Fruit fly (Drosophila melanogaster) whole organism, pupa: ENCODE measurements around the gene CycC.

ENCODE experiments used
- CG10348 ChIP-seq: fragments of 200-800 bp; sonication (Bioruptor generic); IDR thresholded peaks from 2 replicates; pipeline ENCODE4 v1.3.6; 2022; ENCODE audit warnings: missing biosample characterization, missing genetic modification characterization
- CG12605 ChIP-seq: fragments of 200-800 bp; sonication (Bioruptor generic); IDR thresholded peaks from 2 replicates; pipeline ENCODE4 v1.3.6; 2022; ENCODE audit warnings: missing biosample characterization, missing genetic modification characterization
- CG13204 ChIP-seq: fragments of 200-800 bp; sonication (Bioruptor generic); optimal IDR thresholded peaks from 2 replicates; lab custom pipeline; 2018; ENCODE audit warnings: missing biosample characterization, mild to moderate bottlenecking, missing genetic modification characterization, moderate library complexity
- CG14655 ChIP-seq: fragments of 200-800 bp; sonication (Bioruptor generic); optimal IDR thresholded peaks from 3 replicates; lab custom pipeline; 2017; ENCODE audit warnings: mild to moderate bottlenecking, missing biosample characterization, missing genetic modification reagents, missing genetic modification characterization
- CG15710 ChIP-seq: fragments of 200-800 bp; sonication (Bioruptor generic); optimal IDR thresholded peaks from 2 replicates; lab custom pipeline; 2018; ENCODE audit warnings: missing biosample characterization, mild to moderate bottlenecking, missing genetic modification characterization, moderate library complexity
- CG17806 ChIP-seq: fragments of 200-800 bp; sonication (Bioruptor generic); optimal IDR thresholded peaks from 2 replicates; lab custom pipeline; 2018; ENCODE audit warnings: missing biosample characterization, mild to moderate bottlenecking, missing genetic modification characterization, moderate library complexity
- CG32121 ChIP-seq: fragments of 200-800 bp; sonication (Bioruptor generic); IDR thresholded peaks from 2 replicates; pipeline ENCODE4 v1.3.6; 2022; ENCODE audit warnings: missing biosample characterization, missing genetic modification characterization
- CG34367 ChIP-seq: fragments of 200-800 bp; sonication (Bioruptor generic); optimal IDR thresholded peaks from 2 replicates; lab custom pipeline; 2018; ENCODE audit warnings: missing biosample characterization, mild to moderate bottlenecking, missing genetic modification characterization
- CG4496 ChIP-seq: fragments of 200-800 bp; sonication (Bioruptor generic); IDR thresholded peaks from 3 replicates; pipeline ENCODE4 v1.3.6; 2022; ENCODE audit warnings: missing biosample characterization, missing genetic modification characterization
- CG8159 ChIP-seq: fragments of 200-800 bp; sonication (Bioruptor generic); optimal IDR thresholded peaks from 3 replicates; lab custom pipeline; 2018; ENCODE audit warnings: missing biosample characterization, mild to moderate bottlenecking, missing genetic modification characterization, moderate library complexity
- CG8301 ChIP-seq: fragments of 200-800 bp; sonication (Bioruptor generic); optimal IDR thresholded peaks from 2 replicates; lab custom pipeline; 2018; ENCODE audit warnings: missing biosample characterization, mild to moderate bottlenecking, missing genetic modification characterization
- CG9948 ChIP-seq: fragments of 200-800 bp; sonication (Bioruptor generic); optimal IDR thresholded peaks from 2 replicates; lab custom pipeline; 2018; ENCODE audit warnings: missing biosample characterization, mild to moderate bottlenecking, missing genetic modification characterization, moderate library complexity
- D1 ChIP-seq: fragments of 200-800 bp; sonication (Bioruptor generic); optimal IDR thresholded peaks from 2 replicates; lab custom pipeline; 2018; ENCODE audit warnings: missing biosample characterization, mild to moderate bottlenecking, missing genetic modification characterization, moderate library complexity
- EcR ChIP-seq: fragments of 200-800 bp; sonication (Bioruptor generic); optimal IDR thresholded peaks from 3 replicates; lab custom pipeline; 2019; ENCODE audit warnings: missing biosample characterization, missing genetic modification characterization, mild to moderate bottlenecking, moderate library complexity, missing genetic modification reagents
- Ets98B ChIP-seq: fragments of 200-800 bp; sonication (Bioruptor generic); IDR thresholded peaks from 2 replicates; pipeline ENCODE4 v1.3.6; 2022; ENCODE audit warnings: missing biosample characterization, missing genetic modification characterization
- Pif1A ChIP-seq: fragments of 200-800 bp; sonication (Bioruptor generic); optimal IDR thresholded peaks from 3 replicates; lab custom pipeline; 2016; ENCODE audit warnings: missing biosample characterization, missing genetic modification characterization
- Pif1B ChIP-seq: fragments of 200-800 bp; sonication (Bioruptor generic); optimal IDR thresholded peaks from 3 replicates; lab custom pipeline; 2016; ENCODE audit warnings: missing biosample characterization, missing genetic modification characterization
- Snoo ChIP-seq: fragments of 200-800 bp; sonication (Bioruptor generic); optimal IDR thresholded peaks from 3 replicates; lab custom pipeline; 2017; ENCODE audit warnings: missing biosample characterization, mild to moderate bottlenecking, missing genetic modification characterization, inconsistent platforms
- fd96Ca ChIP-seq: fragments of 200-800 bp; sonication (Bioruptor generic); IDR thresholded peaks from 3 replicates; pipeline ENCODE4 v1.3.6; 2022; ENCODE audit warnings: missing biosample characterization, missing genetic modification characterization
- gl ChIP-seq: fragments of 200-800 bp; sonication (Bioruptor generic); optimal IDR thresholded peaks from 2 replicates; lab custom pipeline; 2018; ENCODE audit warnings: missing biosample characterization, mild to moderate bottlenecking, missing genetic modification characterization
- rn ChIP-seq: fragments of 200-800 bp; sonication (Bioruptor generic); IDR thresholded peaks from 2 replicates; pipeline ENCODE4 v1.3.6; 2022; ENCODE audit warnings: missing biosample characterization, missing genetic modification characterization

The CycC gene

DNA sequence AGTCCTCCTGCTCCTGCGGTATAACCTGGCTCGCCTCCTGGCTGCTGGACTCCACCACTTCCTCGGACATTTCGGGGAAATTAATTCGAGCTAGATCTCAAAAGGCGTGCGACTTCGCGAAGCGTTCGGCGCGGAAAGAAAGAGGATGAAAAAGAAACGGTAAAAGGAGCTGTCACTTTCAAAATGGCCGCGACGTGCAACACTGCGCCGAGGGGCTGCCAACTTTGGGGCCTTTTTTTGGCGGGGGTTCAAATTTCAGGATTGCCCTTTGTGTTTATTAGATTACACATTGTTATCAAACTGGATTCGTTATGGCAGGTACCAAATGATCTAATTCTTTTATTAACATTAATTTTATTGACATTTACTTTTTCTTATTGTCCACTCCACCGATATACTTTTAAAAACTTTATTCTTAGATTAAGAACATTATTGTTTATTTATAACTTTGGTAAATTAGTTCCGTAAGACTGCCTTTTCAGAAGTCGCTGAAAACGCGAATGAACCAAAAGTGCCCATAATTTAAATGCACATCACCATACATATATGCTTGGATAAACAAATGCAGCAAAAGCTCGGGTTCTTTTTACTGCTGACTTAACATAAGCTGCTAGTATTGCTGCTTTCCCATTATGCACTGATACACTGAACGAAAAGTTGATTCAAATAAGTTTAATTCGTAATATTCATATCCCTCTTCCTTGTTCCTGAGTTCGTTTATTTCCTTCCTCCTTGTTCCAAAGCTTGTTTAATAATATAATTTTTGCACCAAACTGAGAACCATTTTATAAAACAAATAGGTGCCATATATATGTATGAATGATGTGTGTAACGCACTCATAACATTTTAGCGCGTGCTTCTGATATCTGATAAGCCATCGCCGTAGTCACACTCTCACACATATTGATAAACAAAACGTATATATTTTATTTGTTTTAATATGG is 11.7 kb upstream of the CycC start, which contains the start of gene RpS5b:
Gene RpS5b, minus strand, starts transcription at position 156 of the 945 bp plus-strand sequence.
- TF ChIP-seq Snoo (tag; lab: Kevin White, UChicago) (peak; percentile 7), Pif1A (GFP tag; lab: Kevin White, UChicago) (no peak)

DNA sequence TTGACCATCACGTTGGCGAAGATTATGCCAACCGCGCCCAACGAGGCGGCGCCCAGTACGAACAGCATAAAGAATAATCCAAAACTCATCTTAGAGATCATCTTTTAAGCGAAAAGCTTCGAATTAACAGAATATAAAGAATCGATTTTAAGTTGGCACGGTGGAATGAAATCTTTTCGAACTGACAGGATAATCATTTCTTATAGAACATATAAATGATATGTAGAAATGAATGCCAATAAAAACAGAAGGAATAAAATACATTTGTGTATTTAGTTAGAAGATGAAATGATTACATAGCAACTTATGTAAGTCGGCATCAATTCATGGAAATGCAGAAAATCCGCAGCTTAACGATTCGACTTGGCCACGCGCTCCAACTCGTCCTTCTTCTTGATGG is 10.2 kb upstream of the CycC start, which contains the start of gene VhaPPA1-2:
Gene VhaPPA1-2, minus strand, starts transcription at position 101 of the 400 bp plus-strand sequence.
- no peak for TF ChIP-seq CG12605 (GFP tag; lab: Robert Waterston, UW)
- TF ChIP-seq CG8301 (tag; lab: Kevin White, UChicago) = no peak
- TF ChIP-seq CG9948 (tag; lab: Kevin White, UChicago) = no peak
- TF ChIP-seq Pif1B (GFP tag; lab: Kevin White, UChicago) = no peak
- TF ChIP-seq Snoo (tag; lab: Kevin White, UChicago) = no peak
- no peak for TF ChIP-seq CG32121 (GFP tag; lab: Robert Waterston, UW)
- no peak for TF ChIP-seq CG13204
- TF ChIP-seq EcR = no peak
- no peak for TF ChIP-seq CG8159 (tag; lab: Kevin White, UChicago)
- no peak for TF ChIP-seq Ets98B (GFP tag; lab: Robert Waterston, UW)
- no peak for TF ChIP-seq CG10348 (GFP tag; lab: Robert Waterston, UW)
- no peak for TF ChIP-seq gl (tag; lab: Kevin White, UChicago)
- no peak for TF ChIP-seq Pif1A (GFP tag; lab: Kevin White, UChicago)
- no peak for TF ChIP-seq D1 (tag; lab: Kevin White, UChicago)
- TF ChIP-seq CG15710 (tag; lab: Kevin White, UChicago) = no peak
- TF ChIP-seq CG17806 (tag; lab: Kevin White, UChicago) = no peak
- no peak for TF ChIP-seq CG4496 (GFP tag; lab: Robert Waterston, UW)
- no peak for TF ChIP-seq rn
- TF ChIP-seq CG14655 (GFP tag; lab: Kevin White, UChicago) = no peak
- no peak for TF ChIP-seq fd96Ca (GFP tag; lab: Robert Waterston, UW)

dm6 chr3R:14898280-14898756 is 8.3 kb upstream of the CycC start, which contains the start of the genes Nup93-2 and CG3817:
Gene Nup93-2 (minus strand): TSS chr3R:14898372.
Gene CG3817 (plus strand): TSS chr3R:14898739.
- TF ChIP-seq CG4496 (GFP tag; lab: Robert Waterston, UW) = 0 out of 3 replicates have a peak, but pooled peaks have one; percentile 47
- no peak for TF ChIP-seq CG10348 (GFP tag; lab: Robert Waterston, UW)
- TF ChIP-seq CG32121 (GFP tag; lab: Robert Waterston, UW) = 0 out of 2 replicates have a peak, but pooled peaks have one; percentile 22
- TF ChIP-seq Snoo (tag; lab: Kevin White, UChicago) = peak; percentile 71
- peak; percentile 8 for TF ChIP-seq CG34367
- peak; percentile 20 for TF ChIP-seq CG15710 (tag; lab: Kevin White, UChicago)
- TF ChIP-seq CG13204 = no peak
- TF ChIP-seq fd96Ca (GFP tag; lab: Robert Waterston, UW) = peak; percentile 50; the same call in 1 of the 3 replicates
- no peak for TF ChIP-seq CG8301 (tag; lab: Kevin White, UChicago)
- peak; percentile 74 for TF ChIP-seq CG9948 (tag; lab: Kevin White, UChicago)
- 0 out of 2 replicates have a peak, but pooled peaks have one; percentile 15 for TF ChIP-seq rn
- TF ChIP-seq CG8159 (tag; lab: Kevin White, UChicago) = peak; percentile 38
- no peak for TF ChIP-seq Pif1A (GFP tag; lab: Kevin White, UChicago)
- no peak for TF ChIP-seq EcR
- no peak for TF ChIP-seq Pif1B (GFP tag; lab: Kevin White, UChicago)
- TF ChIP-seq CG17806 (tag; lab: Kevin White, UChicago) = peak; percentile 32

DNA sequence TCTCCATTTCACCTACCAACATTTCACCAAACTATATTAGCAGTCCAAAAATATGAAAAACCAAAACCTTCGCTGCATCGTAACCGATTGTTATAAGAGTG is 4.6 kb upstream of the CycC start, which contains the start of gene CG14860:
Gene CG14860, plus strand, starts transcription at position 2 of the 101 bp plus-strand sequence.
- TF ChIP-seq Ets98B (GFP tag; lab: Robert Waterston, UW) = no peak
- no peak for TF ChIP-seq CG9948 (tag; lab: Kevin White, UChicago)

DNA sequence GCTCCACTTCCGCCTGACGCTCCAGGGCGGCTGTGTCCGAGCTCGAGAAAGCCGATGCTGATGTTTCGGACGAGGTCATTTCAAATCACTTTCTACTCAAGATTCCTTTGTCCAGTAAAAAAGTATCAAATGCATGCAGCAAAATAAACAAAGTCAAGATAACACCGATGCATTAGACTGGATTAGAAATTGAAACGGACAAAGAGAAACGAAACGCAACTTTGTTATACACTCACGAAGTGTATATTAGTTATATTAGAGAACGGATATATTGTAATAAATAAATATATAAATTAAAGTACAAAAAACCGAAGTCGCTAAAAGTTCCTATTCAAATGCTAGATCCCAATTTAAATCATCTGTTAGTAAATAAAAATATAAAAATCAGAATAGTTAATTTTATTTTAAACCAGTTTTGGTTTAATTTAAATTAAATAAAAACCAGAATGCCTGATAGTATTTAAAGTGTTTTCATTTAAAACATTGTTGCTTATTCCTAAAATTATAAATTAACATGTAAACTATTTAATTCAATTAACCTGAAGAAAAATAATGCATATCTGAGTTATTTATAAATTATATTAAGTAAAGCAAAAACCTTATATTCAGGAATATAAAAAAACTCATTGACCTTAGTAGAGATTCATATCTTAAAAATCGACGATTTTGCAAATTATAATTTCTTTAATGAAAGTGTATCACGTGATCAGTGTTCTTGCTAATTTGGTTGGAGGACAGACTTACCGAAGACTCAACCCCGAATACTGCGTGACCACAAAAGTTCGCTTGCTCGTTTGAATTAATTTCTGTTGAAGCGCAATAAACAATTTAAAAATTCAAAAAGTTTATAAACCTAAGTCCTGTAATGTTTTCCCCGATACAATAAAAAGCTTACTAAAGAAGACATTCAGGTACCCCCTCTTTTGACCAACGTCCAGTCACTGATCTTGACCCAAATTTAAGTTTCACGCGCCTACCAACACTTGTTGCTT is 4.1 kb upstream of the CycC start, which contains the start of gene Dph2:
Gene Dph2, minus strand, starts transcription at position 164 of the 992 bp plus-strand sequence.
- peak; percentile 49 for TF ChIP-seq CG8301 (tag; lab: Kevin White, UChicago)
- peak; percentile 44 for TF ChIP-seq CG15710 (tag; lab: Kevin White, UChicago)
- TF ChIP-seq CG4496 (GFP tag; lab: Robert Waterston, UW) = peak; percentile 76
- TF ChIP-seq rn = peak; percentile 59
- peak; percentile 36 for TF ChIP-seq CG17806 (tag; lab: Kevin White, UChicago)
- no peak for TF ChIP-seq Pif1B (GFP tag; lab: Kevin White, UChicago)
- TF ChIP-seq CG8159 (tag; lab: Kevin White, UChicago) = peak; percentile 48
- peak; percentile 75 for TF ChIP-seq CG32121 (GFP tag; lab: Robert Waterston, UW)
- no peak for TF ChIP-seq EcR
- TF ChIP-seq CG10348 (GFP tag; lab: Robert Waterston, UW) = no peak
- peak; percentile 54 for TF ChIP-seq Ets98B (GFP tag; lab: Robert Waterston, UW)
- peak; percentile 40 for TF ChIP-seq CG9948 (tag; lab: Kevin White, UChicago)
- peak; percentile 72 for TF ChIP-seq CG12605 (GFP tag; lab: Robert Waterston, UW)
